Worm (Caenorhabditis elegans) whole organism, early embryonic: Measurements from ENCODE around the gene zipt-7.1.

Source experiments
- B0310.2 ChIP-seq: sonication (generic microtip); optimal IDR thresholded peaks from 2 replicates; lab custom pipeline; 2016; ENCODE audit warnings: mild to moderate bottlenecking, missing genetic modification characterization, missing compliant biosample characterization
- ama-1 ChIP-seq: fragments of 150-350 bp; optimal IDR thresholded peaks from 2 replicates; lab custom pipeline; 2014
- ceh-13 ChIP-seq: fragments of 200-800 bp; sonication (Bioruptor generic); optimal IDR thresholded peaks from 2 replicates; lab custom pipeline; 2018; ENCODE audit warnings: mild to moderate bottlenecking, missing genetic modification characterization, missing compliant biosample characterization
- ceh-36 ChIP-seq: sonication (generic microtip); optimal IDR thresholded peaks from 2 replicates; lab custom pipeline; 2016; ENCODE audit warnings: missing genetic modification characterization, inconsistent platforms, missing compliant biosample characterization
- hmbx-1 ChIP-seq: sonication (generic microtip); optimal IDR thresholded peaks from 2 replicates; lab custom pipeline; 2016; ENCODE audit warnings: mild to moderate bottlenecking, missing genetic modification characterization, missing compliant biosample characterization
- hnd-1 ChIP-seq: sonication (generic microtip); optimal IDR thresholded peaks from 2 replicates; lab custom pipeline; 2016; ENCODE audit warnings: missing genetic modification characterization, missing compliant biosample characterization
- pes-1 ChIP-seq: fragments of 200-800 bp; sonication (Bioruptor generic); IDR thresholded peaks from 2 replicates; pipeline ENCODE4 v1.3.6; 2022; ENCODE audit warnings: missing genetic modification reagents, missing genetic modification characterization, missing compliant biosample characterization
- scrt-1 ChIP-seq: fragments of 200-800 bp; sonication (Bioruptor generic); IDR thresholded peaks from 2 replicates; pipeline ENCODE4 v1.3.6; 2022; ENCODE audit warnings: missing genetic modification characterization, missing compliant biosample characterization
- sea-1 ChIP-seq: fragments of 200-800 bp; sonication (Bioruptor generic); conservative IDR thresholded peaks from 2 replicates; pipeline ENCODE4 v1.3.6; 2022; ENCODE audit warnings: missing genetic modification characterization, missing compliant biosample characterization
- tbx-37 ChIP-seq: fragments of 200-800 bp; sonication (Bioruptor generic); conservative IDR thresholded peaks from 2 replicates; pipeline ENCODE4 v1.3.6; 2022; ENCODE audit warnings: missing genetic modification reagents, missing genetic modification characterization, missing compliant biosample characterization
- tra-4 ChIP-seq: sonication (generic microtip); optimal IDR thresholded peaks from 2 replicates; lab custom pipeline; 2017; ENCODE audit warnings: missing genetic modification characterization, missing compliant biosample characterization

DNA sequence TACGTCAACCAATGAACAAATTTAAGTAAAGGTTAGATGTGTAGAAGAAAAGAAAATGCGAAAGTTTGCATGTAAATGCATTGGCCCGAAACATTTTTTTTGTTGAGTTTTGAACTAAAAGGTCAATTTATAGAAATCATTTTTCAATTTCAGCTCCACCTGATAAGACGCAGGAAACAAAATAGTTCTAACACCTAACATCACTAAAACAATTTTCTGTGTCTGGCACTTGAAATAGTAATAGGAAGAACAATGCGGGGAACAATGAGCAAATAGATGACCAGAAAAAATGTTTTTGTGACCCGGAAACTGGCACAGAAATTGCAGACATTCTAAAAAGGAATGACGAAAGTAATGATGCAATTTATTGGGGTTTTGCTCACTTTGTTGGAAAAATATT is 4.4 kb upstream of the zipt-7.1 start:
- TF ChIP-seq pes-1: no peak
- no peak for TF ChIP-seq hmbx-1
- no peak for TF ChIP-seq ceh-13
- no peak for TF ChIP-seq tra-4 (tag; lab: Kevin White, UChicago)
- TF ChIP-seq ama-1 (lab: Kevin White, UChicago): no peak
- TF ChIP-seq sea-1 (GFP tag; lab: Robert Waterston, UW): no peak
- TF ChIP-seq scrt-1 (GFP tag; lab: Robert Waterston, UW): no peak
- TF ChIP-seq B0310.2 (tag; lab: Kevin White, UChicago): no peak
- TF ChIP-seq ceh-36 (tag; lab: Kevin White, UChicago): no peak
- TF ChIP-seq hnd-1: no peak
- no peak for TF ChIP-seq tbx-37 (GFP tag; lab: Robert Waterston, UW)
